In genomic region chr4:225824-226223, dm6 we compare ENCODE assay signal across 1 fruit fly cellular context.
TF ChIP-seq lines count a peak whose summit lies in the region.

No protein-coding gene starts in this region.

TF ChIP-seq in whole organism, embryonic, 481 proteins besides CTCF, POLR2A, EP300 and RAD21 (continued from another document and continues in another):
- TF ChIP-seq cwo (GFP tag; optimal IDR thresholded peaks at IDR 0.05; lab: Kevin White, UChicago), result no peak
- no peak for TF ChIP-seq seq (GFP tag; IDR thresholded peaks at IDR 0.05; lab: Robert Waterston, UW)
- no peak for TF ChIP-seq CG9876 (GFP tag; optimal IDR thresholded peaks at IDR 0.05; lab: Kevin White, UChicago)
- no peak for TF ChIP-seq CG3065 (GFP tag; optimal IDR thresholded peaks at IDR 0.05; lab: Kevin White, UChicago)
- no peak; the same call in 1 of the 2 replicates for TF ChIP-seq stc (GFP tag; IDR thresholded peaks at IDR 0.05; lab: Robert Waterston, UW)
- no peak for TF ChIP-seq CG4282 (GFP tag; optimal IDR thresholded peaks at IDR 0.05; lab: Kevin White, UChicago)
- no peak for TF ChIP-seq Sry-δ (GFP tag; optimal IDR thresholded peaks at IDR 0.05; lab: Kevin White, UChicago)
- TF ChIP-seq ken (GFP tag; IDR thresholded peaks at IDR 0.05; lab: Robert Waterston, UW), result no peak
- peak; percentile 77 for TF ChIP-seq ac (GFP tag; optimal IDR thresholded peaks at IDR 0.05; lab: Kevin White, UChicago)
- no peak for TF ChIP-seq CG13775 (GFP tag; optimal IDR thresholded peaks at IDR 0.05; lab: Kevin White, UChicago)
- no peak for TF ChIP-seq Myb (GFP tag; optimal IDR thresholded peaks at IDR 0.05; lab: Kevin White, UChicago)
- no peak for TF ChIP-seq CG12391 (tag; optimal IDR thresholded peaks at IDR 0.05; lab: Kevin White, UChicago)
- TF ChIP-seq Mad (GFP tag; optimal IDR thresholded peaks at IDR 0.05; lab: Kevin White, UChicago), result peak; percentile 11
- peak; percentile 68 for TF ChIP-seq CG6813 (GFP tag; optimal IDR thresholded peaks at IDR 0.05; lab: Kevin White, UChicago)
- no peak for TF ChIP-seq CG2120 (GFP tag; optimal IDR thresholded peaks at IDR 0.05; lab: Kevin White, UChicago)
- TF ChIP-seq CG13424 (tag; optimal IDR thresholded peaks at IDR 0.05; lab: Kevin White, UChicago), result no peak
- peak; percentile 46 for TF ChIP-seq CG2116 (GFP tag; optimal IDR thresholded peaks at IDR 0.05; lab: Kevin White, UChicago)
- no peak for TF ChIP-seq Dfd (GFP tag; optimal IDR thresholded peaks at IDR 0.05; lab: Kevin White, UChicago)
- no peak for TF ChIP-seq CG7839 (tag; optimal IDR thresholded peaks at IDR 0.05; lab: Kevin White, UChicago)
- no peak for TF ChIP-seq CG7372 (GFP tag; IDR thresholded peaks at IDR 0.05; lab: Robert Waterston, UW)
- TF ChIP-seq CG17361 (GFP tag; IDR thresholded peaks at IDR 0.05; lab: Robert Waterston, UW), result no peak; the same call in 2 of the 3 replicates
- TF ChIP-seq CG4707 (GFP tag; optimal IDR thresholded peaks at IDR 0.05; lab: Kevin White, UChicago), result no peak
- no peak for TF ChIP-seq Hr3 (GFP tag; optimal IDR thresholded peaks at IDR 0.05; lab: Kevin White, UChicago)
- no peak for TF ChIP-seq zf30C (GFP tag; optimal IDR thresholded peaks at IDR 0.05; lab: Kevin White, UChicago)
- no peak for TF ChIP-seq gcm (GFP tag; optimal IDR thresholded peaks at IDR 0.05; lab: Kevin White, UChicago)
- TF ChIP-seq Spps (tag; optimal IDR thresholded peaks at IDR 0.05; lab: Kevin White, UChicago), result peak; percentile 3
- peak; percentile 65 for TF ChIP-seq nau (GFP tag; optimal IDR thresholded peaks at IDR 0.05; lab: Kevin White, UChicago)
- no peak for TF ChIP-seq caup (GFP tag; optimal IDR thresholded peaks at IDR 0.05; lab: Kevin White, UChicago; ENCODE audit: severe bottlenecking)
- TF ChIP-seq Lpt (GFP tag; optimal IDR thresholded peaks at IDR 0.05; lab: Kevin White, UChicago), result no peak
- no peak for TF ChIP-seq tio (GFP tag; optimal IDR thresholded peaks at IDR 0.05; lab: Kevin White, UChicago)
- no peak for TF ChIP-seq Hand (GFP tag; optimal IDR thresholded peaks at IDR 0.05; lab: Kevin White, UChicago)
- peak; percentile 16 for TF ChIP-seq CG13123 (GFP tag; optimal IDR thresholded peaks at IDR 0.05; lab: Kevin White, UChicago)
- TF ChIP-seq mirr (GFP tag; optimal IDR thresholded peaks at IDR 0.05; lab: Kevin White, UChicago), result no peak
- TF ChIP-seq tx (GFP tag; optimal IDR thresholded peaks at IDR 0.05; lab: Kevin White, UChicago), result no peak
- TF ChIP-seq CG7745 (tag; optimal IDR thresholded peaks at IDR 0.05; lab: Kevin White, UChicago), result peak; percentile 51
- TF ChIP-seq CG3847 (GFP tag; IDR thresholded peaks at IDR 0.05; lab: Robert Waterston, UW), result no peak
- TF ChIP-seq CG4424 (GFP tag; optimal IDR thresholded peaks at IDR 0.05; lab: Kevin White, UChicago), result peak; percentile 27
- no peak for TF ChIP-seq sim (GFP tag; IDR thresholded peaks at IDR 0.05; lab: Robert Waterston, UW)
- no peak for TF ChIP-seq toy (GFP tag; IDR thresholded peaks at IDR 0.05; lab: Robert Waterston, UW)
- no peak for TF ChIP-seq Dad (GFP tag; optimal IDR thresholded peaks at IDR 0.05; lab: Kevin White, UChicago)
- no peak for TF ChIP-seq CG11696 (GFP tag; IDR thresholded peaks at IDR 0.05; lab: Robert Waterston, UW)
- TF ChIP-seq insv (GFP tag; optimal IDR thresholded peaks at IDR 0.05; lab: Kevin White, UChicago), result no peak
- TF ChIP-seq Asciz (GFP tag; optimal IDR thresholded peaks at IDR 0.05; lab: Kevin White, UChicago), result peak; percentile 45
- TF ChIP-seq br (optimal IDR thresholded peaks at IDR 0.05; lab: Kevin White, UChicago), result no peak
- TF ChIP-seq CG6765 (GFP tag; optimal IDR thresholded peaks at IDR 0.05; lab: Kevin White, UChicago), result no peak
- TF ChIP-seq CG9437 (GFP tag; optimal IDR thresholded peaks at IDR 0.05; lab: Kevin White, UChicago), result no peak
- TF ChIP-seq CG10979 (tag; optimal IDR thresholded peaks at IDR 0.05; lab: Kevin White, UChicago), result no peak
- TF ChIP-seq trh (GFP tag; optimal IDR thresholded peaks at IDR 0.05; lab: Kevin White, UChicago), result no peak
- no peak for TF ChIP-seq Meics (GFP tag; optimal IDR thresholded peaks at IDR 0.05; lab: Kevin White, UChicago)
- TF ChIP-seq CG3163 (GFP tag; optimal IDR thresholded peaks at IDR 0.05; lab: Kevin White, UChicago), result no peak
- TF ChIP-seq jigr1 (GFP tag; IDR thresholded peaks at IDR 0.05; lab: Robert Waterston, UW), result no peak
- no peak for TF ChIP-seq zfh2 (GFP tag; optimal IDR thresholded peaks at IDR 0.05; lab: Kevin White, UChicago)
- TF ChIP-seq eve (GFP tag; optimal IDR thresholded peaks at IDR 0.05; lab: Kevin White, UChicago), result peak in 1 of 2 experiments; percentile 82
- no peak for TF ChIP-seq sna (GFP tag; IDR thresholded peaks at IDR 0.05; lab: Robert Waterston, UW; ENCODE audit: partially characterized antibody)
- TF ChIP-seq CG16813 (GFP tag; IDR thresholded peaks at IDR 0.05; lab: Robert Waterston, UW; ENCODE audit: partially characterized antibody), result no peak
- TF ChIP-seq CG10366 (GFP tag; IDR thresholded peaks at IDR 0.05; lab: Robert Waterston, UW), result no peak
- TF ChIP-seq CG13296 (GFP tag; optimal IDR thresholded peaks at IDR 0.05; lab: Kevin White, UChicago), result peak; percentile 57
- TF ChIP-seq bcd (GFP tag; optimal IDR thresholded peaks at IDR 0.05; lab: Kevin White, UChicago), result no peak
- TF ChIP-seq CG12744 (GFP tag; optimal IDR thresholded peaks at IDR 0.05; lab: Kevin White, UChicago), result peak; percentile 28
- TF ChIP-seq CG9932 (GFP tag; IDR thresholded peaks at IDR 0.05; lab: Robert Waterston, UW), result no peak
- TF ChIP-seq CG17186 (GFP tag; optimal IDR thresholded peaks at IDR 0.05; lab: Kevin White, UChicago), result no peak
- no peak for TF ChIP-seq ranshi (GFP tag; IDR thresholded peaks at IDR 0.05; lab: Robert Waterston, UW)
- TF ChIP-seq phol (tag; optimal IDR thresholded peaks at IDR 0.05; lab: Kevin White, UChicago), result no peak
- no peak for TF ChIP-seq peb (GFP tag; IDR thresholded peaks at IDR 0.05; lab: Robert Waterston, UW)
- TF ChIP-seq Sox100B (GFP tag; optimal IDR thresholded peaks at IDR 0.05; lab: Kevin White, UChicago), result peak; percentile 49
- peak; percentile 44 for TF ChIP-seq org-1 (GFP tag; optimal IDR thresholded peaks at IDR 0.05; lab: Kevin White, UChicago)
- no peak for TF ChIP-seq CG9727 (GFP tag; optimal IDR thresholded peaks at IDR 0.05; lab: Kevin White, UChicago)
- TF ChIP-seq GATAe (GFP tag; conservative IDR thresholded peaks at IDR 0.05; lab: Robert Waterston, UW), result no peak
- TF ChIP-seq slp2 (GFP tag; optimal IDR thresholded peaks at IDR 0.05; lab: Kevin White, UChicago), result no peak
- peak; percentile 51 for TF ChIP-seq CG2202 (tag; optimal IDR thresholded peaks at IDR 0.05; lab: Kevin White, UChicago)
- no peak for TF ChIP-seq sima (GFP tag; optimal IDR thresholded peaks at IDR 0.05; lab: Kevin White, UChicago)
- no peak for TF ChIP-seq Camta (GFP tag; optimal IDR thresholded peaks at IDR 0.05; lab: Kevin White, UChicago)
- no peak for TF ChIP-seq CG8924 (tag; optimal IDR thresholded peaks at IDR 0.05; lab: Kevin White, UChicago)
- TF ChIP-seq Opbp (GFP tag; IDR thresholded peaks at IDR 0.05; lab: Robert Waterston, UW; ENCODE audit: partially characterized antibody), result no peak
- no peak for TF ChIP-seq danr (GFP tag; IDR thresholded peaks at IDR 0.05; lab: Robert Waterston, UW)
- no peak for TF ChIP-seq kay (GFP tag; optimal IDR thresholded peaks at IDR 0.05; lab: Kevin White, UChicago)
- TF ChIP-seq CG31224 (GFP tag; IDR thresholded peaks at IDR 0.05; lab: Robert Waterston, UW), result no peak
- peak; percentile 32 for TF ChIP-seq CG3407 (GFP tag; optimal IDR thresholded peaks at IDR 0.05; lab: Kevin White, UChicago)
- TF ChIP-seq Dll (GFP tag; IDR thresholded peaks at IDR 0.05; lab: Robert Waterston, UW; ENCODE audit: partially characterized antibody), result no peak
- TF ChIP-seq CG16815 (GFP tag; optimal IDR thresholded peaks at IDR 0.05; lab: Kevin White, UChicago), result no peak
- no peak for TF ChIP-seq pnt (GFP tag; optimal IDR thresholded peaks at IDR 0.05; lab: Kevin White, UChicago)
- TF ChIP-seq Jarid2 (GFP tag; optimal IDR thresholded peaks at IDR 0.05; lab: Kevin White, UChicago), result no peak
- no peak for TF ChIP-seq CG2678 (tag; optimal IDR thresholded peaks at IDR 0.05; lab: Kevin White, UChicago)
- no peak for TF ChIP-seq rib (GFP tag; IDR thresholded peaks at IDR 0.05; lab: Robert Waterston, UW)
- TF ChIP-seq CG13894 (tag; optimal IDR thresholded peaks at IDR 0.05; lab: Kevin White, UChicago), result peak; percentile 26
- TF ChIP-seq CG31365 (tag; optimal IDR thresholded peaks at IDR 0.05; lab: Kevin White, UChicago), result no peak
- peak; percentile 44; the same call in 1 of the 2 replicates for TF ChIP-seq CG14014 (GFP tag; IDR thresholded peaks at IDR 0.05; lab: Robert Waterston, UW)
- no peak for TF ChIP-seq mld (GFP tag; IDR thresholded peaks at IDR 0.05; lab: Robert Waterston, UW; ENCODE audit: partially characterized antibody)
- TF ChIP-seq CkIIα-i1 (GFP tag; IDR thresholded peaks at IDR 0.05; lab: Robert Waterston, UW), result no peak
- TF ChIP-seq CG33557 (GFP tag; optimal IDR thresholded peaks at IDR 0.05; lab: Kevin White, UChicago), result peak; percentile 75
- TF ChIP-seq hbn (GFP tag; IDR thresholded peaks at IDR 0.05; lab: Robert Waterston, UW; ENCODE audit: partially characterized antibody), result no peak
- no peak for TF ChIP-seq fu2 (GFP tag; optimal IDR thresholded peaks at IDR 0.05; lab: Kevin White, UChicago)
- TF ChIP-seq pzg (GFP tag; optimal IDR thresholded peaks at IDR 0.05; lab: Kevin White, UChicago), result no peak
- no peak for TF ChIP-seq Ssrp (tag; optimal IDR thresholded peaks at IDR 0.05; lab: Kevin White, UChicago)
- TF ChIP-seq ttk (GFP tag; IDR thresholded peaks at IDR 0.05; lab: Robert Waterston, UW), result no peak
- no peak for TF ChIP-seq Hmr (GFP tag; optimal IDR thresholded peaks at IDR 0.05; lab: Kevin White, UChicago)
- peak; percentile 69 for TF ChIP-seq Med (GFP tag; lab: Kevin White, UChicago)
- TF ChIP-seq CG10565 (GFP tag; optimal IDR thresholded peaks at IDR 0.05; lab: Kevin White, UChicago), result no peak
- TF ChIP-seq zfh1 (GFP tag; IDR thresholded peaks at IDR 0.05; lab: Robert Waterston, UW), result no peak
- no peak for TF ChIP-seq Lim3 (GFP tag; IDR thresholded peaks at IDR 0.05; lab: Robert Waterston, UW)
- TF ChIP-seq CG7928 (GFP tag; optimal IDR thresholded peaks at IDR 0.05; lab: Kevin White, UChicago), result no peak
- TF ChIP-seq CG13287 (GFP tag; IDR thresholded peaks at IDR 0.05; lab: Robert Waterston, UW; ENCODE audit: partially characterized antibody), result no peak
- no peak for TF ChIP-seq sisA (GFP tag; IDR thresholded peaks at IDR 0.05; lab: Robert Waterston, UW)
- TF ChIP-seq vfl (GFP tag; optimal IDR thresholded peaks at IDR 0.05; lab: Kevin White, UChicago), result no peak
- no peak for TF ChIP-seq tin (GFP tag; optimal IDR thresholded peaks at IDR 0.05; lab: Kevin White, UChicago)
- no peak for TF ChIP-seq cas (GFP tag; IDR thresholded peaks at IDR 0.05; lab: Robert Waterston, UW)
- no peak for TF ChIP-seq gsb-n (tag; optimal IDR thresholded peaks at IDR 0.05; lab: Kevin White, UChicago)
- TF ChIP-seq CG10959 (GFP tag; IDR thresholded peaks at IDR 0.05; lab: Robert Waterston, UW), result no peak
- TF ChIP-seq CG9215 (GFP tag; IDR thresholded peaks at IDR 0.05; lab: Robert Waterston, UW), result no peak
- TF ChIP-seq ems (GFP tag; optimal IDR thresholded peaks at IDR 0.05; lab: Kevin White, UChicago), result no peak
- TF ChIP-seq bab2 (GFP tag; optimal IDR thresholded peaks at IDR 0.05; lab: Kevin White, UChicago), result no peak
- no peak for TF ChIP-seq pan (optimal IDR thresholded peaks at IDR 0.05; lab: Kevin White, UChicago)
- TF ChIP-seq pan (GFP tag; optimal IDR thresholded peaks at IDR 0.05 in 1 of 2, IDR thresholded peaks at IDR 0.05 in 1 of 2), result no peak
- TF ChIP-seq schlank (tag; optimal IDR thresholded peaks at IDR 0.05; lab: Kevin White, UChicago), result no peak
- peak; percentile 20 for TF ChIP-seq Side (GFP tag; optimal IDR thresholded peaks at IDR 0.05; lab: Kevin White, UChicago)
- TF ChIP-seq Taf1 (GFP tag; IDR thresholded peaks at IDR 0.05; lab: Robert Waterston, UW), result no peak
- no peak for TF ChIP-seq Hmx (GFP tag; optimal IDR thresholded peaks at IDR 0.05; lab: Kevin White, UChicago)
- peak; percentile 10 for TF ChIP-seq pho (GFP tag; optimal IDR thresholded peaks at IDR 0.05; lab: Kevin White, UChicago)
- TF ChIP-seq CG11456 (GFP tag; IDR thresholded peaks at IDR 0.05; lab: Robert Waterston, UW), result no peak
- TF ChIP-seq zen2 (GFP tag; IDR thresholded peaks at IDR 0.05; lab: Robert Waterston, UW; ENCODE audit: partially characterized antibody), result no peak
- no peak for TF ChIP-seq CG1832 (GFP tag; optimal IDR thresholded peaks at IDR 0.05; lab: Kevin White, UChicago)
- TF ChIP-seq Fer2 (tag; optimal IDR thresholded peaks at IDR 0.05; lab: Kevin White, UChicago), result no peak
- TF ChIP-seq CG32532 (GFP tag; IDR thresholded peaks at IDR 0.05; lab: Robert Waterston, UW), result no peak
- TF ChIP-seq nom (GFP tag; optimal IDR thresholded peaks at IDR 0.05; lab: Kevin White, UChicago), result peak; percentile 33
- no peak for TF ChIP-seq E2f1 (GFP tag; IDR thresholded peaks at IDR 0.05; lab: Robert Waterston, UW)
- TF ChIP-seq ci (GFP tag; IDR thresholded peaks at IDR 0.05; lab: Robert Waterston, UW), result no peak
- no peak for TF ChIP-seq knrl (GFP tag; IDR thresholded peaks at IDR 0.05; lab: Robert Waterston, UW; ENCODE audit: partially characterized antibody)
- no peak for TF ChIP-seq CG13624 (GFP tag; optimal IDR thresholded peaks at IDR 0.05; lab: Kevin White, UChicago)
- no peak for TF ChIP-seq sd (tag; optimal IDR thresholded peaks at IDR 0.05; lab: Kevin White, UChicago)
- TF ChIP-seq jumu (GFP tag; optimal IDR thresholded peaks at IDR 0.05; lab: Kevin White, UChicago), result no peak
- no peak for TF ChIP-seq CG8089 (GFP tag; optimal IDR thresholded peaks at IDR 0.05; lab: Kevin White, UChicago)
- no peak for TF ChIP-seq CG10147 (GFP tag; optimal IDR thresholded peaks at IDR 0.05; lab: Kevin White, UChicago)
- TF ChIP-seq gce (GFP tag; IDR thresholded peaks at IDR 0.05; lab: Robert Waterston, UW), result no peak
- TF ChIP-seq ap (GFP tag; IDR thresholded peaks at IDR 0.05; lab: Robert Waterston, UW), result no peak
- peak; percentile 48 for TF ChIP-seq YL-1 (GFP tag; optimal IDR thresholded peaks at IDR 0.05; lab: Kevin White, UChicago)
- TF ChIP-seq eyg (GFP tag; optimal IDR thresholded peaks at IDR 0.05; lab: Kevin White, UChicago), result peak; percentile 44
- no peak for TF ChIP-seq CG1647 (GFP tag; optimal IDR thresholded peaks at IDR 0.05; lab: Kevin White, UChicago)
- TF ChIP-seq vnd (GFP tag; IDR thresholded peaks at IDR 0.05; lab: Robert Waterston, UW; ENCODE audit: partially characterized antibody), result no peak
- no peak for TF ChIP-seq wdn (GFP tag; IDR thresholded peaks at IDR 0.05; lab: Robert Waterston, UW)
- no peak for TF ChIP-seq NFAT (GFP tag; IDR thresholded peaks at IDR 0.05; lab: Robert Waterston, UW)
